Worm (Caenorhabditis elegans) whole organism, young adult: ENCODE results near the gene nrde-4.
A peak's percentile ranks its signal among the peaks of the same experiment; 100 is the strongest.

ENCODE experiments used
- C06A6.2 ChIP-seq: fragments of 200-800 bp; sonication (Bioruptor generic); conservative IDR thresholded peaks from 2 replicates; pipeline ENCODE4 v1.3.6; 2022; ENCODE audit warnings: missing genetic modification characterization, missing compliant biosample characterization
- F33H1.4 ChIP-seq: fragments of 200-800 bp; sonication (Bioruptor generic); IDR thresholded peaks from 2 replicates; pipeline ENCODE4 v1.3.6; 2022; ENCODE audit warnings: missing genetic modification reagents, missing genetic modification characterization, missing compliant biosample characterization
- F49E8.2 ChIP-seq: sonication (generic microtip); optimal IDR thresholded peaks from 3 replicates; lab custom pipeline; 2017; ENCODE audit warnings: missing genetic modification characterization, mild to moderate bottlenecking, missing compliant biosample characterization, antibody characterized with exemption, moderate library complexity; ENCODE audit not compliant: insufficient read depth
- F57C9.4 ChIP-seq: sonication (generic microtip); optimal IDR thresholded peaks from 2 replicates; lab custom pipeline; 2017; ENCODE audit warnings: mild to moderate bottlenecking, missing genetic modification characterization, missing compliant biosample characterization
- K12H6.12 ChIP-seq: fragments of 200-800 bp; sonication (Bioruptor generic); optimal IDR thresholded peaks from 2 replicates; lab custom pipeline; 2018; ENCODE audit warnings: mild to moderate bottlenecking, missing genetic modification characterization, missing compliant biosample characterization
- ama-1 ChIP-seq, 3 experiments: fragments of 150-350 bp in 1 of 3; sonication (generic microtip) in 2 of 3; optimal IDR thresholded peaks; 2 replicates each; lab custom pipeline; 2014 to 2018; ENCODE audit warnings: missing biosample characterization in 2 of 3, missing genetic modification characterization in 2 of 3, missing genetic modification reagents in 2 of 3
- athp-1 ChIP-seq: sonication (generic microtip); optimal IDR thresholded peaks from 2 replicates; lab custom pipeline; 2017; ENCODE audit warnings: mild to moderate bottlenecking, missing genetic modification characterization, missing compliant biosample characterization
- attf-3 ChIP-seq: fragments of 200-800 bp; sonication (Bioruptor generic); conservative IDR thresholded peaks from 2 replicates; pipeline ENCODE4 v1.3.6; 2022; ENCODE audit warnings: missing genetic modification reagents, missing genetic modification characterization, missing compliant biosample characterization
- attf-6 ChIP-seq: fragments of 200-800 bp; sonication (Bioruptor generic); IDR thresholded peaks from 2 replicates; pipeline ENCODE4 v1.3.6; 2022; ENCODE audit warnings: missing genetic modification reagents, missing genetic modification characterization, missing compliant biosample characterization
- bed-2 ChIP-seq: fragments of 200-800 bp; sonication (Bioruptor generic); IDR thresholded peaks from 2 replicates; pipeline ENCODE4 v1.3.6; 2022; ENCODE audit warnings: missing genetic modification reagents, missing genetic modification characterization, missing compliant biosample characterization
- cebp-2 ChIP-seq: fragments of 200-800 bp; sonication (Bioruptor generic); IDR thresholded peaks from 2 replicates; pipeline ENCODE4 v1.3.6; 2022; ENCODE audit warnings: missing genetic modification characterization, missing compliant biosample characterization
- ceh-58 ChIP-seq: fragments of 200-800 bp; sonication (Bioruptor generic); IDR thresholded peaks from 2 replicates; pipeline ENCODE4 v1.3.6; 2022; ENCODE audit warnings: missing genetic modification characterization, missing compliant biosample characterization
- ceh-79 ChIP-seq: sonication (generic microtip); optimal IDR thresholded peaks from 2 replicates; lab custom pipeline; 2017; ENCODE audit warnings: mild to moderate bottlenecking, missing genetic modification characterization, missing compliant biosample characterization
- dox-1 ChIP-seq: fragments of 200-800 bp; sonication (Bioruptor generic); IDR thresholded peaks from 2 replicates; pipeline ENCODE4 v1.3.6; 2022; ENCODE audit warnings: missing genetic modification reagents, missing genetic modification characterization, missing compliant biosample characterization
- dpff-1 ChIP-seq: sonication (generic microtip); optimal IDR thresholded peaks from 2 replicates; lab custom pipeline; 2017; ENCODE audit warnings: mild to moderate bottlenecking, missing genetic modification characterization, missing compliant biosample characterization
- egl-18 ChIP-seq: fragments of 200-800 bp; sonication (Bioruptor generic); IDR thresholded peaks from 2 replicates; pipeline ENCODE4 v1.3.6; 2022; ENCODE audit warnings: missing genetic modification reagents, missing genetic modification characterization, missing compliant biosample characterization
- ets-4 ChIP-seq: fragments of 200-800 bp; sonication (Bioruptor generic); optimal IDR thresholded peaks from 2 replicates; lab custom pipeline; 2018; ENCODE audit warnings: mild to moderate bottlenecking, missing genetic modification characterization, missing compliant biosample characterization
- hlh-12 ChIP-seq: sonication (generic microtip); optimal IDR thresholded peaks from 2 replicates; lab custom pipeline; 2016; ENCODE audit warnings: missing genetic modification characterization, missing compliant biosample characterization
- hmg-20 ChIP-seq: fragments of 200-800 bp; sonication (Bioruptor generic); IDR thresholded peaks from 2 replicates; pipeline ENCODE4 v1.3.6; 2022; ENCODE audit warnings: missing genetic modification reagents, missing genetic modification characterization, missing compliant biosample characterization
- lag-1 ChIP-seq: fragments of 200-800 bp; sonication (Bioruptor generic); IDR thresholded peaks from 2 replicates; pipeline ENCODE4 v1.3.6; 2022; ENCODE audit warnings: missing genetic modification reagents, missing genetic modification characterization, missing compliant biosample characterization
- let-526 ChIP-seq: fragments of 200-800 bp; sonication (Bioruptor generic); IDR thresholded peaks from 2 replicates; pipeline ENCODE4 v1.3.6; 2022; ENCODE audit warnings: missing genetic modification reagents, missing genetic modification characterization, missing compliant biosample characterization
- lin-26 ChIP-seq: fragments of 200-800 bp; sonication (Bioruptor generic); IDR thresholded peaks from 2 replicates; pipeline ENCODE4 v1.3.6; 2022; ENCODE audit warnings: missing genetic modification reagents, missing genetic modification characterization, missing compliant biosample characterization
- lin-35 ChIP-seq, 3 experiments: fragments of 150-350 bp in 2 of 3; sonication (generic microtip) in 1 of 3; optimal IDR thresholded peaks; 2 replicates each; lab custom pipeline; 2014 to 2018; ENCODE audit warnings: missing biosample characterization in 3 of 3, missing genetic modification characterization in 3 of 3, missing genetic modification reagents in 3 of 3
- lin-54 ChIP-seq: fragments of 200-800 bp; sonication (Bioruptor generic); optimal IDR thresholded peaks from 2 replicates; lab custom pipeline; 2018; ENCODE audit warnings: mild to moderate bottlenecking, missing genetic modification characterization, missing compliant biosample characterization
- lsl-1 ChIP-seq: fragments of 200-800 bp; sonication (Bioruptor generic); optimal IDR thresholded peaks from 2 replicates; lab custom pipeline; 2018; ENCODE audit warnings: mild to moderate bottlenecking, missing genetic modification characterization, moderate library complexity, missing compliant biosample characterization
- madf-6 ChIP-seq: fragments of 200-800 bp; sonication (Bioruptor generic); IDR thresholded peaks from 2 replicates; pipeline ENCODE4 v1.3.6; 2022; ENCODE audit warnings: missing genetic modification reagents, missing genetic modification characterization, missing compliant biosample characterization
- mcd-1 ChIP-seq: fragments of 200-800 bp; sonication (Bioruptor generic); IDR thresholded peaks from 2 replicates; pipeline ENCODE4 v1.3.6; 2022; ENCODE audit warnings: missing genetic modification reagents, missing genetic modification characterization, missing compliant biosample characterization
- mxl-1 ChIP-seq: sonication (generic microtip); optimal IDR thresholded peaks from 2 replicates; lab custom pipeline; 2016; ENCODE audit warnings: missing genetic modification characterization, missing compliant biosample characterization
- nhr-120 ChIP-seq: fragments of 200-800 bp; sonication (Bioruptor generic); IDR thresholded peaks from 2 replicates; pipeline ENCODE4 v1.3.6; 2022; ENCODE audit warnings: missing genetic modification characterization, missing compliant biosample characterization
- nhr-27 ChIP-seq: fragments of 200-800 bp; sonication (Bioruptor generic); optimal IDR thresholded peaks from 2 replicates; lab custom pipeline; 2018; ENCODE audit warnings: mild to moderate bottlenecking, missing genetic modification characterization, moderate library complexity, missing compliant biosample characterization
- nhr-80 ChIP-seq: sonication (generic microtip); optimal IDR thresholded peaks from 2 replicates; lab custom pipeline; 2016; ENCODE audit warnings: missing genetic modification characterization, missing compliant biosample characterization
- pha-4 ChIP-seq: fragments of 150-350 bp; sonication (generic microtip); optimal IDR thresholded peaks from 2 replicates; lab custom pipeline; 2014; ENCODE audit warnings: missing biosample characterization, missing genetic modification reagents, missing genetic modification characterization
- rpc-1 ChIP-seq, 2 experiments: fragments of 150-350 bp in 1 of 2; sonication (generic microtip) in 1 of 2; optimal IDR thresholded peaks; 2 replicates each; lab custom pipeline; 2014 to 2018; ENCODE audit warnings: missing biosample characterization in 1 of 2, missing genetic modification characterization in 1 of 2, missing genetic modification reagents in 1 of 2, missing genotype in 1 of 2
- snpc-1.1 ChIP-seq: sonication (generic microtip); optimal IDR thresholded peaks from 2 replicates; lab custom pipeline; 2017; ENCODE audit warnings: missing genetic modification characterization, mild to moderate bottlenecking, missing compliant biosample characterization, antibody characterized with exemption, moderate library complexity, missing genotype, missing genetic modification reagents; ENCODE audit not compliant: insufficient read depth
- ztf-25 ChIP-seq: fragments of 200-800 bp; sonication (Bioruptor generic); IDR thresholded peaks from 2 replicates; pipeline ENCODE4 v1.3.6; 2022; ENCODE audit warnings: missing genetic modification reagents, missing genetic modification characterization, missing compliant biosample characterization
- ztf-3 ChIP-seq: fragments of 200-800 bp; sonication (Bioruptor generic); optimal IDR thresholded peaks from 2 replicates; lab custom pipeline; 2018; ENCODE audit warnings: mild to moderate bottlenecking, missing genetic modification characterization, missing compliant biosample characterization

nrde-4 gene

ce11 chrIV:7654212-7654778 is at the start of gene nrde-4 (continued):
- TF ChIP-seq attf-3 (GFP tag; lab: Robert Waterston, UW) (no peak), let-526 (GFP tag; lab: Robert Waterston, UW) (no peak), nhr-120 (GFP tag; lab: Robert Waterston, UW) (no peak), lsl-1 (GFP tag; lab: Kevin White, UChicago) (peak; percentile 29), madf-6 (GFP tag; lab: Robert Waterston, UW) (no peak), bed-2 (GFP tag; lab: Robert Waterston, UW) (no peak), lin-26 (GFP tag; lab: Robert Waterston, UW) (no peak), pha-4 (tag; lab: Kevin White, UChicago) (no peak), rpc-1 (optimal IDR thresholded peaks at IDR 0.05; lab: Kevin White, UChicago) (no peak), rpc-1 (tag; optimal IDR thresholded peaks at IDR 0.05; lab: Kevin White, UChicago) (no peak)

DNA sequence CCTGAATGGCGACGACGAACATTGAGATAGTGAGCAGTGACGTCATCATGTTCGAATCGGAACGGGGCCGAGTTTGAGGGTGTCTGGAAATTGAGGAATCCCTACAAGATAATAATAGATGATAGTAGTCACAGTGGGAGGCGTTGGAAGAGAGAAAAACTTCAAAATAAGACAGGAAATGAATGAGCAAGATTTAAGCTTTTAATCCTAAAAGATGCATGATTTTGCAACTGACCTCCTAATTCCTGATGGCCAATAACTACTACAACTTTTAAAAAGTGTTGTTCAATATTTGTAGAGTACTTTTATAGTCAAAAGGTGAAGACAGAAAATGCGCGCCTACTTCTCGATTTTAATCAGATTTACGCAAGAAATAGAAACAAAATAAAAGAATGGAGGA is 44.3 kb upstream of the nrde-4 start, which contains the start of gene flp-13:
flp-13 (minus strand) TSS at position 101 of the 400 bp plus-strand sequence.
- TF ChIP-seq lin-35 (GFP tag; optimal IDR thresholded peaks at IDR 0.05; lab: Kevin White, UChicago) (no peak), mcd-1 (no peak), egl-18 (GFP tag; lab: Robert Waterston, UW) (no peak), dpff-1 (tag; lab: Kevin White, UChicago) (no peak), K12H6.12 (tag; lab: Kevin White, UChicago) (no peak), lin-26 (GFP tag; lab: Robert Waterston, UW) (no peak), C06A6.2 (no peak), F57C9.4 (no peak), hmg-20 (no peak), lag-1 (GFP tag; lab: Robert Waterston, UW) (no peak), ceh-58 (GFP tag; lab: Robert Waterston, UW) (no peak), cebp-2 (GFP tag; lab: Robert Waterston, UW) (no peak), nhr-27 (tag; lab: Kevin White, UChicago) (no peak), athp-1 (no peak), ztf-3 (GFP tag; lab: Kevin White, UChicago) (no peak), hlh-12 (tag; lab: Kevin White, UChicago) (no peak), attf-6 (no peak)
- TF ChIP-seq, all 124 proteins: peak for 0

DNA sequence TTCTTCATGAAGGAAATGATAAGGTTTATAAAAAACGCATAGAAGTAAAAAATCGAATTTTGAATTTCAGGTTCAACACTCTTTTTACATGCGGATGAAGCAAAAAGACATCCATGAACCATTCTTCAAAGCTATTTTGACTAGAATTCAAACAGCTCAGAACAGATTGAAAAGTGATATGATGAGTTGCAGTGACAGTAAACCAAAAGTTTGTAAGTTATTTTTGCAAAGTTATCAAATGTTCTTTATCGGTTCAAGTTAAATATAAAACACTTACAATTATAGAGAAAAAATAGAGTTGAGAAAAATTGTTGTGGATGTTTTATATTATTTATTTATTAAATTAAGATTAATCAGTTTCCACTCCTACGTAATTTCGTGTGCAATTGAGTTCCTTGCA is 38.4 kb upstream of the nrde-4 start:
- no peak for TF ChIP-seq ets-4 (GFP tag; lab: Kevin White, UChicago)
- no peak for TF ChIP-seq lin-54
- TF ChIP-seq F49E8.2 = no peak
- no peak for TF ChIP-seq ztf-25
- no peak for TF ChIP-seq snpc-1.1 (tag; lab: Kevin White, UChicago)
- TF ChIP-seq dox-1 = no peak
- TF ChIP-seq ama-1 (optimal IDR thresholded peaks at IDR 0.05; lab: Kevin White, UChicago) = no peak
- TF ChIP-seq ama-1 (GFP tag; optimal IDR thresholded peaks at IDR 0.05; lab: Kevin White, UChicago) = no peak
- no peak for TF ChIP-seq egl-18 (GFP tag; lab: Robert Waterston, UW)
- TF ChIP-seq pha-4 (tag; lab: Kevin White, UChicago) = no peak
- TF ChIP-seq ceh-79 (tag; lab: Kevin White, UChicago) = no peak

DNA sequence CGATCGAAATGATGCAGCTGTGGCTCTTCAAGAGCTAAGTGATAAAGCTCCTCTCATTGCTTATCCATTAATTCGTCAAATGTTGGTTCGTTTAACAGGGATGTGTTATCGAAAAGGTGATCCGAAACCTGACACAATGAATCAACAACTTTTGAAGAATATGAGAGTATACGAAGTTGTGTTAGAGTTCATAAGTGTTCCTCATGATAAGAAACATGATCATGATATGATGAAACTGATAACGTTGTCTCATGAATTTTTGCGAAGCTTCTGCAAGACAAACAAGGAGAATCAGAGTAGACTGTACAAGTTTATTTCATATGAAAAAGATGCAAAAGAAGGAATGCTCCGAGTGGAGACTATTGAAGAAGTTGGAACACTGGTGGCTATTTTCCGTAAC is 35.3 kb upstream of the nrde-4 start:
- peak; percentile 46 for TF ChIP-seq nhr-80 (tag; lab: Kevin White, UChicago)
- TF ChIP-seq mxl-1 = no peak
- TF ChIP-seq K12H6.12 (tag; lab: Kevin White, UChicago) = no peak
- TF ChIP-seq F33H1.4 (GFP tag; lab: Robert Waterston, UW) = no peak
- no peak for TF ChIP-seq dpff-1 (tag; lab: Kevin White, UChicago)
